Worm (Caenorhabditis elegans) whole organism, L2 larva: ENCODE measurements around the gene fzo-1.

Source experiments
- R02D3.7 ChIP-seq: fragments of 150-350 bp; optimal IDR thresholded peaks from 2 replicates; lab custom pipeline; 2014; ENCODE audit warnings: missing biosample characterization, missing genetic modification characterization
- alr-1 ChIP-seq: fragments of 150-350 bp; optimal IDR thresholded peaks from 2 replicates; lab custom pipeline; 2014; ENCODE audit warnings: missing biosample characterization, missing genetic modification characterization
- aly-2 ChIP-seq: fragments of 150-350 bp; optimal IDR thresholded peaks from 2 replicates; lab custom pipeline; 2014; ENCODE audit warnings: missing biosample characterization, missing genetic modification characterization
- ceh-82 ChIP-seq: fragments of 150-350 bp; optimal IDR thresholded peaks from 2 replicates; lab custom pipeline; 2014; ENCODE audit warnings: missing biosample characterization, missing genetic modification characterization
- fos-1 ChIP-seq: fragments of 150-350 bp; optimal IDR thresholded peaks from 2 replicates; lab custom pipeline; 2014; ENCODE audit warnings: missing biosample characterization, missing genetic modification characterization
- lsy-2 ChIP-seq, 2 experiments: fragments of 150-350 bp in 1 of 2; sonication (generic microtip) in 1 of 2; optimal IDR thresholded peaks; 2 replicates each; lab custom pipeline; 2014 to 2017; ENCODE audit warnings: missing biosample characterization in 2 of 2, missing genetic modification characterization in 2 of 2
- nhr-11 ChIP-seq: fragments of 150-350 bp; optimal IDR thresholded peaks from 2 replicates; lab custom pipeline; 2014; ENCODE audit warnings: missing biosample characterization, missing genetic modification characterization
- unc-39 ChIP-seq: fragments of 150-350 bp; optimal IDR thresholded peaks from 2 replicates; lab custom pipeline; 2014; ENCODE audit warnings: missing biosample characterization, missing genetic modification characterization
- ztf-4 ChIP-seq: fragments of 150-350 bp; optimal IDR thresholded peaks from 2 replicates; lab custom pipeline; 2014; ENCODE audit warnings: missing biosample characterization, missing genetic modification characterization

ce11 chrII:5805303-5805702 lies 30.7 kb downstream of the fzo-1 start, which contains the start of gene K05F1.10:
- no peak for TF ChIP-seq unc-39 (tag; lab: Kevin White, UChicago)
- TF ChIP-seq nhr-11 (tag; lab: Kevin White, UChicago): no peak
- TF ChIP-seq ceh-82 (tag; lab: Kevin White, UChicago): no peak
- TF ChIP-seq aly-2: no peak
- TF ChIP-seq lsy-2 (tag; optimal IDR thresholded peaks at IDR 0.05; lab: Kevin White, UChicago): no peak
- no peak for TF ChIP-seq R02D3.7
- no peak for TF ChIP-seq alr-1 (tag; lab: Kevin White, UChicago)
- no peak for TF ChIP-seq fos-1 (tag; lab: Kevin White, UChicago)
- TF ChIP-seq ztf-4 (tag; lab: Kevin White, UChicago): no peak
